Worm (Caenorhabditis elegans): ENCODE measurements around the gene B0361.14.

DNA sequence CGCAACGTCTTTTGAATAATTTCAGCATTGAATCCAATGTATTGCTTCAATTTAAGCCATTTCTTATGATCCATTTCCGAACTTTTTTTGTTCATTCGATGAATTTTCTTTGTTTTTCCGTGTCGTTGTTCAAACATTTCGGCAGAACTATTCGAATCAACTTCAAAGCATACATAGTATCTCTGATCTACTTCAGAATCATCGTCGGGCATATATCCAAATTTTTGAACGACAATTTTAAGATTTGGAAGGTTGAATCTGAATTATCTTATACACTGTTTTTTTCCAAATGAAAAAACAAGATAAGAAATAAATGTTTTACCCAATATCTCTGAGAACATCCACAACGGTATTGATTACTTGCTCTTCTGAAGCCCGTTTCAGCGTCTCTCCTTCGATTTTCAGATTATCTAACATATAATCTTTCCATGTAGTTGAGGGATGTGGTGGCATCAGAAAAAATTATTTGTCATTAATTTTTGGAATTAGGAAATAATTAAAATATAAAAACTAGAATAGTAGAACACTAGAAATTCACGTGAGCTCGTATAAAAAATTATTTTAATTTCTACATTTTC, 29.9 kb upstream of the B0361.14 start, which contains the start of gene lab-2:
- no peak for TF ChIP-seq unc-62 (GFP tag; optimal IDR thresholded peaks at IDR 0.05)
- TF ChIP-seq fkh-10 (GFP tag; optimal IDR thresholded peaks at IDR 0.05): no peak
- TF ChIP-seq nhr-11 (tag; optimal IDR thresholded peaks at IDR 0.05): no peak
- no peak for TF ChIP-seq nhr-76 (tag; optimal IDR thresholded peaks at IDR 0.05)
- peak; percentile 11 for TF ChIP-seq elt-2 (tag; optimal IDR thresholded peaks at IDR 0.05)
- no peak for TF ChIP-seq lin-39 (tag; optimal IDR thresholded peaks at IDR 0.05)
- TF ChIP-seq zag-1 (tag; optimal IDR thresholded peaks at IDR 0.05): no peak
- TF ChIP-seq ama-1 (optimal IDR thresholded peaks at IDR 0.05): peak; percentile 79
- no peak for TF ChIP-seq tbx-2 (tag; optimal IDR thresholded peaks at IDR 0.05)

Data from whole organism, L1 larva.